Fruit fly (Drosophila melanogaster) Kc167 (cell line): ENCODE results near the gene CG17272.

Experiments
- Myc ChIP-seq: fragments of >200 bp; optimal IDR thresholded peaks from 2 replicates; lab custom pipeline; 2017; ENCODE audit warnings: missing external identifiers
- Sin3A ChIP-seq: fragments of >200 bp; optimal IDR thresholded peaks from 2 replicates; lab custom pipeline; 2018; ENCODE audit warnings: missing external identifiers
- h ChIP-seq: fragments of >200 bp; optimal IDR thresholded peaks from 3 replicates; lab custom pipeline; 2018; ENCODE audit warnings: missing external identifiers
- insv ChIP-seq: fragments of >200 bp; optimal IDR thresholded peaks from 3 replicates; lab custom pipeline; 2018; ENCODE audit warnings: missing external identifiers
- psq ChIP-seq: fragments of >200 bp; optimal IDR thresholded peaks from 2 replicates; lab custom pipeline; 2017; ENCODE audit warnings: missing external identifiers
- ttk ChIP-seq: sonication (Bioruptor generic); optimal IDR thresholded peaks from 2 replicates; lab custom pipeline; 2017; ENCODE audit warnings: missing external identifiers

The CG17272 gene

dm6 chr3R:20823704-20824454, at the start of gene CG17272:
Gene CG17272 (minus strand): TSS chr3R:20824239.
- TF ChIP-seq insv (lab: Kevin White, UChicago) = no peak
- no peak for TF ChIP-seq psq (lab: Kevin White, UChicago)
- no peak for TF ChIP-seq ttk
- TF ChIP-seq Myc = no peak
- no peak for TF ChIP-seq h (lab: Kevin White, UChicago)
- no peak for TF ChIP-seq Sin3A

dm6 chr3R:20873638-20874037, 49.6 kb upstream of the CG17272 start, which contains the start of gene TotB:
Gene TotB (plus strand): TSS chr3R:20873938.
- no peak for TF ChIP-seq insv (lab: Kevin White, UChicago)
- TF ChIP-seq h (lab: Kevin White, UChicago) = no peak
- no peak for TF ChIP-seq Myc
- no peak for TF ChIP-seq Sin3A
- no peak for TF ChIP-seq ttk
- TF ChIP-seq psq (lab: Kevin White, UChicago) = no peak

- TF ChIP-seq insv (lab: Kevin White, UChicago) = no peak
- TF ChIP-seq Myc = no peak
- no peak for TF ChIP-seq Sin3A
- TF ChIP-seq h (lab: Kevin White, UChicago) = no peak
- TF ChIP-seq ttk = no peak
- TF ChIP-seq psq (lab: Kevin White, UChicago) = no peak
Observed at dm6 chr3R:20872688-20873087, 48.6 kb upstream of the CG17272 start, which contains the start of gene TotC. Gene TotC (plus strand): TSS chr3R:20872988.

dm6 chr3R:20870736-20871135, 46.7 kb upstream of the CG17272 start, which contains the start of gene TotA:
Gene TotA (plus strand): TSS chr3R:20871036.
- TF ChIP-seq psq (lab: Kevin White, UChicago) = no peak
- no peak for TF ChIP-seq h (lab: Kevin White, UChicago)
- TF ChIP-seq insv (lab: Kevin White, UChicago) = no peak
- TF ChIP-seq Sin3A = no peak
- no peak for TF ChIP-seq ttk
- no peak for TF ChIP-seq Myc

DNA sequence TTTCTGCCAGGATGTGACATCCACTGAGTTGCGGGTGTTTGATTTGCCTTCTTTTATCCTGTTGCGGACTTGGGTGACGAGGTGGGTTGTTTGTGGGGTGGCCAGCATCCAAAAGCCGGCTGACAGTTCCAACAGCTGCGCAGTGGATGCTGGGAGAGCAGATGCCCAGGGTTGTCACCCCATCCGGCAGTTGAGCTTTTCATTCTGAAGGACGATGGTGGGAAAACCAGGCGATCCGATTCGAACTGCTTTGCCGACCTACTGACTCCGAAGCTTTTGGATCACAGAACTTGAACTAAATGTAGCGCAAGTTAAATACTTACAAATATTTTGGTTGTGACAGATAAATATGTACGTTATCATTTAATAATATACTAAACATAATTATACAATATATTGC, 42.2 kb upstream of the CG17272 start, which contains the start of gene KaiR1D:
Gene KaiR1D (minus strand): TSS at position 28 of the 400 bp plus-strand sequence.
- no peak for TF ChIP-seq Myc
- TF ChIP-seq Sin3A = no peak
- TF ChIP-seq psq (lab: Kevin White, UChicago) = no peak
- TF ChIP-seq insv (lab: Kevin White, UChicago) = no peak
- TF ChIP-seq h (lab: Kevin White, UChicago) = no peak
- TF ChIP-seq ttk = no peak

- TF ChIP-seq psq (lab: Kevin White, UChicago) = no peak
- no peak for TF ChIP-seq Myc
- TF ChIP-seq ttk = no peak
- TF ChIP-seq h (lab: Kevin White, UChicago) = no peak
- no peak for TF ChIP-seq Sin3A
- no peak for TF ChIP-seq insv (lab: Kevin White, UChicago)
Observed at dm6 chr3R:20859845-20860244, 35.8 kb upstream of the CG17272 start, which contains the start of gene Ir93a. Gene Ir93a (minus strand): TSS chr3R:20859945.

- TF ChIP-seq psq (lab: Kevin White, UChicago) = no peak
Observed at dm6 chr3R:20850395-20851039, 26.5 kb upstream of the CG17272 start, which contains the start of gene RpS30. Gene RpS30 (plus strand): TSS chr3R:20850516.

DNA sequence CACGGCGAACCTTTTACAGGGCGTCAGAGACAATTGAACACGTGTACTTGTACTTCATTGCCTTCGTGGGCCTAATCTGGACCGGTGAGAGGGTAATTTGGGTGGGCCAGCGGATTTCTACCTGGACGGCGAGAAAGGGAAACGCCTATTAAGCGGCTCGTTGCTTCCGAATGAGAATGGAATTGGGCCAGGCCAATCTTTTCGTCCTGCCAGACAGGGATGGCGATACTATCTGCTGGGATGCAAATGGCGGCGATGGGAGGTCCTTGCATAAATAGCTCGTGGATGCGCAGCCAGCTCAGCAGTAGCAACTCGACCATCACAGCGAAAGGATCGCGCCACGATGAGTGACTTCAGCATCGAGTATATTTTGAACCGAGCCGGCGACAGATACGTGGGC, 22.7 kb upstream of the CG17272 start, which contains the start of gene CG15696:
Gene CG15696 (plus strand): TSS at position 301 of the 400 bp plus-strand sequence.
- TF ChIP-seq ttk (no peak), h (lab: Kevin White, UChicago) (no peak), Myc (no peak), Sin3A (no peak), insv (lab: Kevin White, UChicago) (no peak), psq (lab: Kevin White, UChicago) (no peak)

dm6 chr3R:20846316-20846715, 22.3 kb upstream of the CG17272 start:
- no peak for TF ChIP-seq ttk
- no peak for TF ChIP-seq Myc
- TF ChIP-seq insv (lab: Kevin White, UChicago) = no peak
- TF ChIP-seq psq (lab: Kevin White, UChicago) = no peak
- TF ChIP-seq h (lab: Kevin White, UChicago) = no peak
- no peak for TF ChIP-seq Sin3A

dm6 chr3R:20845493-20845892, 21.5 kb upstream of the CG17272 start:
- no peak for TF ChIP-seq psq (lab: Kevin White, UChicago)
- TF ChIP-seq Sin3A = no peak
- TF ChIP-seq h (lab: Kevin White, UChicago) = no peak
- TF ChIP-seq ttk = no peak
- no peak for TF ChIP-seq insv (lab: Kevin White, UChicago)
- TF ChIP-seq Myc = no peak

- no peak for TF ChIP-seq insv (lab: Kevin White, UChicago)
- no peak for TF ChIP-seq Myc
- no peak for TF ChIP-seq h (lab: Kevin White, UChicago)
Observed at dm6 chr3R:20841840-20842239, 17.8 kb upstream of the CG17272 start, which contains the start of gene CG15695. Gene CG15695 (plus strand): TSS chr3R:20842140.

DNA sequence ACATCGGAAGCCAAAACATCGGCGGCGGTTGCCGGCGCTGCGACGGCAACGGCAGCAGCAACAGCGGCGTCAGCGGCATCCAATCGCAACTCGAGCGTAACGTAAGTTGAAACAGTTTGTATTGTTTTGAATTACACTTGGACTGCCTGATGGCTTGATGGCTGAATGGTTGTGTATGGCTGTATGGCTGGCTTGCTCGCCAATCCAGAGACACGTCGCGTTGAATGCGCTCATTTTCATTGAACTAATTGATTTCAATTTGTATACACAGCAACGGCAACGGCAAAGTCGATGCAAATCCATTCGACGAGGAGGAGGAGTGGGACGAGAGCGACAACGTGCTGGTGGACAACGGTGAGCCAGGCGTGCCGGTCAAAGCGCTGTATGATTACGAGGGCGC, 14.7 kb upstream of the CG17272 start:
- TF ChIP-seq psq (lab: Kevin White, UChicago) (no peak), insv (lab: Kevin White, UChicago) (no peak), Sin3A (no peak), h (lab: Kevin White, UChicago) (no peak), ttk (no peak), Myc (no peak)
